Worm (Caenorhabditis elegans): ENCODE data around the gene gei-8.

ce11 chrIII:8133346-8133745, 12.3 kb upstream of the gei-8 start, which contains the start of gene C14B9.2:
- no peak for TF ChIP-seq skn-1 (tag; optimal IDR thresholded peaks at IDR 0.05)
- TF ChIP-seq unc-39 (tag; optimal IDR thresholded peaks at IDR 0.05), result no peak
- TF ChIP-seq lsy-2 (tag; optimal IDR thresholded peaks at IDR 0.05), result no peak
- TF ChIP-seq elt-3 (tag; optimal IDR thresholded peaks at IDR 0.05), result no peak
